Fruit fly (Drosophila melanogaster) whole organism, embryonic: Measurements from ENCODE around the gene CG7164.
A peak's percentile ranks its signal among the peaks of the same experiment; 100 is the strongest.

Source experiments
- Blimp-1 ChIP-seq: fragments of 200-800 bp; sonication (Bioruptor generic); optimal IDR thresholded peaks from 3 replicates; lab custom pipeline; 2018; ENCODE audit warnings: missing biosample characterization, missing genetic modification characterization, mild to moderate bottlenecking, moderate library complexity, missing genetic modification reagents
- C15 ChIP-seq: fragments of 200-800 bp; sonication (Bioruptor generic); IDR thresholded peaks from 3 replicates; pipeline ENCODE4 v1.3.6; 2022; ENCODE audit warnings: missing biosample characterization, missing genetic modification characterization
- CG10654 ChIP-seq: fragments of 200-800 bp; sonication (Bioruptor generic); optimal IDR thresholded peaks from 2 replicates; lab custom pipeline; 2016; ENCODE audit warnings: missing biosample characterization, missing genetic modification characterization
- CG11093 ChIP-seq: fragments of 200-800 bp; sonication (Bioruptor generic); IDR thresholded peaks from 3 replicates; pipeline ENCODE4 v1.3.6; 2022; ENCODE audit warnings: missing biosample characterization, missing genetic modification characterization
- CG11504 ChIP-seq: fragments of 200-800 bp; sonication (Bioruptor generic); optimal IDR thresholded peaks from 3 replicates; lab custom pipeline; 2019; ENCODE audit warnings: missing biosample characterization, mild to moderate bottlenecking, missing genetic modification characterization, moderate library complexity
- CG13296 ChIP-seq: fragments of 200-800 bp; sonication (Bioruptor generic); optimal IDR thresholded peaks from 3 replicates; lab custom pipeline; 2018; ENCODE audit warnings: missing biosample characterization, mild to moderate bottlenecking, missing genetic modification characterization
- CG1602 ChIP-seq: fragments of 200-800 bp; sonication (Bioruptor generic); optimal IDR thresholded peaks from 3 replicates; lab custom pipeline; 2016; ENCODE audit warnings: missing biosample characterization, missing genetic modification characterization
- CG17385 ChIP-seq: fragments of 200-800 bp; sonication (Bioruptor generic); optimal IDR thresholded peaks from 3 replicates; lab custom pipeline; 2018; ENCODE audit warnings: missing biosample characterization, mild to moderate bottlenecking, missing genetic modification characterization
- CG17802 ChIP-seq: fragments of 200-800 bp; sonication (Bioruptor generic); optimal IDR thresholded peaks from 2 replicates; lab custom pipeline; 2018; ENCODE audit warnings: missing biosample characterization, mild to moderate bottlenecking, missing genetic modification characterization, moderate library complexity
- CG18476 ChIP-seq: fragments of 200-800 bp; sonication (Bioruptor generic); optimal IDR thresholded peaks from 2 replicates; lab custom pipeline; 2016; ENCODE audit warnings: missing biosample characterization, mild to moderate bottlenecking, missing genetic modification characterization
- CG30431 ChIP-seq: fragments of 200-800 bp; sonication (Bioruptor generic); optimal IDR thresholded peaks from 2 replicates; lab custom pipeline; 2017; ENCODE audit warnings: missing biosample characterization, missing genetic modification characterization
- CG32767 ChIP-seq: fragments of 200-800 bp; sonication (Bioruptor generic); IDR thresholded peaks from 2 replicates; pipeline ENCODE4 v1.3.6; 2022; ENCODE audit warnings: missing biosample characterization, missing genetic modification characterization
- CG33557 ChIP-seq: fragments of 200-800 bp; sonication (Bioruptor generic); optimal IDR thresholded peaks from 2 replicates; lab custom pipeline; 2019; ENCODE audit warnings: missing biosample characterization, mild to moderate bottlenecking, missing genetic modification characterization, moderate library complexity
- CG34376 ChIP-seq: fragments of 200-800 bp; sonication (Bioruptor generic); optimal IDR thresholded peaks from 2 replicates; lab custom pipeline; 2018; ENCODE audit warnings: missing biosample characterization, mild to moderate bottlenecking, missing genetic modification characterization
- CG4424 ChIP-seq: fragments of 200-800 bp; sonication (Bioruptor generic); optimal IDR thresholded peaks from 3 replicates; lab custom pipeline; 2016; ENCODE audit warnings: missing biosample characterization, missing genetic modification characterization
- CG4730 ChIP-seq: fragments of 200-800 bp; sonication (Bioruptor generic); IDR thresholded peaks from 2 replicates; pipeline ENCODE4 v1.3.6; 2022; ENCODE audit warnings: missing biosample characterization, missing genetic modification characterization
- CG5180 ChIP-seq: fragments of 200-800 bp; sonication (Bioruptor generic); optimal IDR thresholded peaks from 3 replicates; lab custom pipeline; 2017; ENCODE audit warnings: missing biosample characterization, missing genetic modification characterization, mild to moderate bottlenecking, moderate library complexity, missing genetic modification reagents
- CG6654 ChIP-seq: fragments of 200-800 bp; sonication (Bioruptor generic); optimal IDR thresholded peaks from 2 replicates; lab custom pipeline; 2017; ENCODE audit warnings: missing biosample characterization, mild to moderate bottlenecking, missing genetic modification characterization
- CG9932 ChIP-seq: fragments of 200-800 bp; sonication (Bioruptor generic); IDR thresholded peaks from 2 replicates; pipeline ENCODE4 v1.3.6; 2022; ENCODE audit warnings: missing biosample characterization, missing genetic modification characterization
- Camta ChIP-seq: fragments of 200-800 bp; sonication (Bioruptor generic); optimal IDR thresholded peaks from 2 replicates; lab custom pipeline; 2016; ENCODE audit warnings: missing biosample characterization, missing genetic modification characterization
- Dip3 ChIP-seq: fragments of 200-800 bp; sonication (Bioruptor generic); optimal IDR thresholded peaks from 3 replicates; lab custom pipeline; 2016; ENCODE audit warnings: missing biosample characterization, missing genetic modification characterization
- Gsc ChIP-seq: fragments of 200-800 bp; sonication (Bioruptor generic); IDR thresholded peaks from 2 replicates; pipeline ENCODE4 v1.3.6; 2022; ENCODE audit warnings: missing biosample characterization, missing genetic modification characterization
- Lpt ChIP-seq: fragments of >200 bp; optimal IDR thresholded peaks from 2 replicates; lab custom pipeline; 2018; ENCODE audit warnings: missing biosample characterization, missing genetic modification characterization
- Sry-β ChIP-seq: fragments of 200-800 bp; sonication (Bioruptor generic); optimal IDR thresholded peaks from 2 replicates; lab custom pipeline; 2018; ENCODE audit warnings: missing biosample characterization, mild to moderate bottlenecking, missing genetic modification characterization, moderate library complexity
- TFAM ChIP-seq: fragments of 200-800 bp; sonication (Bioruptor generic); optimal IDR thresholded peaks from 2 replicates; lab custom pipeline; 2017; ENCODE audit warnings: missing biosample characterization, missing genetic modification characterization, inconsistent platforms
- ara ChIP-seq: fragments of 200-800 bp; sonication (Bioruptor generic); IDR thresholded peaks from 2 replicates; pipeline ENCODE4 v1.3.6; 2022; ENCODE audit warnings: missing biosample characterization, missing genetic modification characterization
- ase ChIP-seq: fragments of 200-800 bp; sonication (Bioruptor generic); IDR thresholded peaks from 3 replicates; pipeline ENCODE4 v1.3.6; 2022; ENCODE audit warnings: missing biosample characterization, missing genetic modification characterization
- ash1 ChIP-seq: fragments of 200-800 bp; sonication (Bioruptor generic); optimal IDR thresholded peaks from 2 replicates; lab custom pipeline; 2018; ENCODE audit warnings: missing biosample characterization, mild to moderate bottlenecking, missing genetic modification characterization
- dmrt11E ChIP-seq: fragments of 200-800 bp; sonication (Bioruptor generic); optimal IDR thresholded peaks from 3 replicates; lab custom pipeline; 2018; ENCODE audit warnings: missing biosample characterization, mild to moderate bottlenecking, missing genetic modification characterization, moderate library complexity
- emc ChIP-seq: fragments of 200-800 bp; sonication (Bioruptor generic); optimal IDR thresholded peaks from 2 replicates; lab custom pipeline; 2016; ENCODE audit warnings: missing biosample characterization, missing genetic modification characterization
- ems ChIP-seq: fragments of 200-800 bp; sonication (Bioruptor generic); optimal IDR thresholded peaks from 3 replicates; lab custom pipeline; 2016; ENCODE audit warnings: missing biosample characterization, missing genetic modification characterization
- en ChIP-seq: fragments of 200-800 bp; sonication (Bioruptor generic); optimal IDR thresholded peaks from 2 replicates; lab custom pipeline; 2016; ENCODE audit warnings: missing biosample characterization, missing genetic modification characterization
- eve ChIP-seq, 2 experiments: fragments of >200 bp; optimal IDR thresholded peaks; 2 replicates each; lab custom pipeline; 2017; ENCODE audit warnings: missing biosample characterization in 2 of 2, missing genetic modification characterization in 2 of 2
- exex ChIP-seq: fragments of 200-800 bp; sonication (Bioruptor generic); optimal IDR thresholded peaks from 4 replicates; lab custom pipeline; 2018; ENCODE audit warnings: missing biosample characterization, mild to moderate bottlenecking, missing genetic modification characterization, moderate library complexity
- gsb ChIP-seq: fragments of 200-800 bp; sonication (Bioruptor generic); IDR thresholded peaks from 2 replicates; pipeline ENCODE4 v1.3.6; 2022; ENCODE audit warnings: missing biosample characterization, missing genetic modification characterization
- h ChIP-seq: fragments of >200 bp; optimal IDR thresholded peaks from 2 replicates; lab custom pipeline; 2017
- hkb ChIP-seq, 2 experiments: fragments of 200-800 bp in 1 of 2; fragments of >200 bp in 1 of 2; sonication (Bioruptor generic) in 1 of 2; IDR thresholded peaks in 1 of 2; optimal IDR thresholded peaks in 1 of 2; 2 replicates each; pipeline versions ENCODE4 v1.3.6 to Lab custom; 2017 to 2022; ENCODE audit warnings: missing biosample characterization in 1 of 2, missing genetic modification characterization in 1 of 2
- hth ChIP-seq: fragments of >200 bp; optimal IDR thresholded peaks from 2 replicates; lab custom pipeline; 2017; ENCODE audit warnings: inconsistent platforms
- kah ChIP-seq: fragments of 200-800 bp; sonication (Bioruptor generic); optimal IDR thresholded peaks from 2 replicates; lab custom pipeline; 2018; ENCODE audit warnings: missing biosample characterization, mild to moderate bottlenecking, missing genetic modification characterization
- ken ChIP-seq: fragments of 200-800 bp; sonication (Bioruptor generic); IDR thresholded peaks from 3 replicates; pipeline ENCODE4 v1.3.6; 2022; ENCODE audit warnings: missing biosample characterization, missing genetic modification characterization
- nom ChIP-seq: fragments of 200-800 bp; sonication (Bioruptor generic); optimal IDR thresholded peaks from 2 replicates; lab custom pipeline; 2017; ENCODE audit warnings: missing biosample characterization, missing genetic modification characterization, mild to moderate bottlenecking, moderate library complexity, missing genetic modification reagents
- odd ChIP-seq: fragments of 200-800 bp; sonication (Bioruptor generic); optimal IDR thresholded peaks from 2 replicates; lab custom pipeline; 2017; ENCODE audit warnings: missing biosample characterization, mild to moderate bottlenecking, missing genetic modification characterization
- org-1 ChIP-seq: fragments of 200-800 bp; sonication (Bioruptor generic); optimal IDR thresholded peaks from 2 replicates; lab custom pipeline; 2017; ENCODE audit warnings: missing biosample characterization, missing genetic modification characterization
- otp ChIP-seq: fragments of 200-800 bp; sonication (Bioruptor generic); IDR thresholded peaks from 3 replicates; pipeline ENCODE4, ENCODE4 v1.3.6; 2022; ENCODE audit warnings: missing biosample characterization, missing genetic modification characterization
- pb ChIP-seq: fragments of 200-800 bp; sonication (Bioruptor generic); optimal IDR thresholded peaks from 3 replicates; lab custom pipeline; 2016; ENCODE audit warnings: missing biosample characterization, missing genetic modification characterization
- run ChIP-seq: fragments of 200-800 bp; sonication (Bioruptor generic); optimal IDR thresholded peaks from 3 replicates; lab custom pipeline; 2018; ENCODE audit warnings: missing biosample characterization, mild to moderate bottlenecking, missing genetic modification characterization
- sens-2 ChIP-seq: fragments of 200-800 bp; sonication (Bioruptor generic); IDR thresholded peaks from 2 replicates; pipeline ENCODE4 v1.3.6; 2022; ENCODE audit warnings: missing biosample characterization, missing genetic modification characterization
- slou ChIP-seq: fragments of 200-800 bp; sonication (Bioruptor generic); optimal IDR thresholded peaks from 3 replicates; lab custom pipeline; 2016; ENCODE audit warnings: missing biosample characterization, missing genetic modification characterization
- tup ChIP-seq: fragments of 200-800 bp; sonication (Bioruptor generic); optimal IDR thresholded peaks from 2 replicates; lab custom pipeline; 2016; ENCODE audit warnings: missing biosample characterization, mild to moderate bottlenecking, missing genetic modification characterization, moderate library complexity
- zen ChIP-seq: fragments of 200-800 bp; sonication (Bioruptor generic); optimal IDR thresholded peaks from 3 replicates; lab custom pipeline; 2018; ENCODE audit warnings: missing biosample characterization, mild to moderate bottlenecking, missing genetic modification characterization, moderate library complexity

Gene CG7164

DNA sequence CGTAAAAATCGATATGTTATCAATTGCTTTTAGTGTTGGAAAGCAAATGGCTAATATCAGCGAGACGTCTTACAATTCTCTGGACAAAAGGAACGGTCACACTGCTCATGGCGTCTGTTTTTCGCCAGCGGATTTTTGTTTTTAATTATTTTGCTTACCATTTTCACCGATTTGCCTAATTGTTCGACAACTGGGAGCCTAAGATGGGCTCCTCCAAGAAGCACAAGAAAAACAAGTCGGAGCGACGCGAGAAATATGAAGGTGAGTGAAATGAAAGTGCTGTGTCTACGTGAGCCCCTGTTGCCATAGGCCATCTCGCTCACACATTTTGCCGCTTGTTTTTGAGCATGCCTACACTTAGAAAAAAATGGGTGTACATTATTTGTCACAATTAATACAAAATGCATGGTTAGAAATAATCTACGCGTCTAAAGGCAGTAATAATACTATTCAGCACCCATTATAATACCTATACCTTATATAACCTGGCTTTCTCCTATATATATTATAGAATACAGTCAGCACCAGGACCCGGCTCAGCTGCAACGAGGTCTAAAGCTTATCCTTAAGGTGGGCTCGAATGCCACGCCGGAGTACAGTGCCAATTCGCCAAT, 1.6 kb downstream of the CG7164 start, which contains the start of gene Brd7-9 (continued):
- TF ChIP-seq run (tag; lab: Kevin White, UChicago) (peak; percentile 5), CG33557 (no peak), exex (tag; lab: Kevin White, UChicago) (no peak), CG1602 (GFP tag; lab: Kevin White, UChicago) (peak; percentile 35), CG30431 (GFP tag; lab: Kevin White, UChicago) (peak; percentile 20), CG9932 (GFP tag; lab: Robert Waterston, UW) (peak; percentile 73), Blimp-1 (peak; percentile 71), CG11093 (peak; percentile 59; the same call in 1 of the 3 replicates), CG32767 (GFP tag; lab: Robert Waterston, UW) (peak; percentile 76), CG17385 (peak; percentile 66), h (lab: Kevin White, UChicago) (no peak), CG17802 (tag; lab: Kevin White, UChicago) (no peak), otp (peak; percentile 77), hkb (optimal IDR thresholded peaks at IDR 0.05; lab: Kevin White, UChicago) (no peak), hkb (GFP tag; IDR thresholded peaks at IDR 0.05; lab: Robert Waterston, UW) (peak; percentile 91), slou (GFP tag; lab: Kevin White, UChicago) (peak; percentile 63), dmrt11E (peak; percentile 52), pb (peak; percentile 39), CG18476 (GFP tag; lab: Kevin White, UChicago) (peak; percentile 57), CG6654 (GFP tag; lab: Kevin White, UChicago) (peak; percentile 18), zen (tag; lab: Kevin White, UChicago) (peak; percentile 38), C15 (GFP tag; lab: Robert Waterston, UW) (peak; percentile 63; the same call in 1 of the 3 replicates)

DNA sequence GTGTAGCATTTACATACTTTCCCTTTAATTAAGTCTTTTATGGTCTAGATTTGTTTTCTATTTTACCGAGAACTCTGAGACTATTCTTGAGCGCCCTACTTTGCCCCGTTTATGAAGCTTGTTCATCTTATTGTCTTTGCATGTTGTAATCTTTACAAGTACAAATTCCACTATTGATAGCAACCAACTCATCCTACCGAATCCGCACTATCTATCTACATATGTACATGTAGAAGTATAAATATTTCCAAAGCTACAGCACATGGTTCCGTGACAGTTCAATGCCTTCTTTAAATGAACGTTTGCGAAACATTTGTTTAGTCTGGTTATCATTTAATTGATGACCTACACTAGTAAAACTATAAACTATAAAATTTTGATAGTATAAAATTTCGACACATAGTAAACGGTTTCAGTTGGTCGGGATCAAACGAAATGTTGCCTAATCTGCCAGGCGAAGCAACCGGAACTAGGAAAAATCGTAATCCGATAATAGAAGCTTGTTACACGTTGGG, 7.7 kb downstream of the CG7164 start:
- no peak for TF ChIP-seq emc (GFP tag; lab: Kevin White, UChicago)
- no peak for TF ChIP-seq ara
- no peak for TF ChIP-seq ken
- TF ChIP-seq ash1 (GFP tag; lab: Kevin White, UChicago): no peak
- peak; percentile 31 for TF ChIP-seq exex (tag; lab: Kevin White, UChicago)
- no peak for TF ChIP-seq tup (GFP tag; lab: Kevin White, UChicago)
- no peak for TF ChIP-seq eve (GFP tag; optimal IDR thresholded peaks at IDR 0.05; lab: Kevin White, UChicago)
- no peak for TF ChIP-seq Lpt (GFP tag; lab: Kevin White, UChicago)
- TF ChIP-seq nom (GFP tag; lab: Kevin White, UChicago): peak; percentile 55
- TF ChIP-seq en: no peak
- no peak for TF ChIP-seq Gsc
- no peak for TF ChIP-seq Camta
- peak; percentile 27 for TF ChIP-seq CG13296 (GFP tag; lab: Kevin White, UChicago)
- peak; percentile 6 for TF ChIP-seq CG5180 (GFP tag; lab: Kevin White, UChicago)
- TF ChIP-seq CG18476 (GFP tag; lab: Kevin White, UChicago): no peak
- TF ChIP-seq Dip3 (GFP tag; lab: Kevin White, UChicago): no peak
- TF ChIP-seq CG10654 (GFP tag; lab: Kevin White, UChicago): no peak
- peak; percentile 9 for TF ChIP-seq kah (GFP tag; lab: Kevin White, UChicago)
- no peak for TF ChIP-seq odd (GFP tag; lab: Kevin White, UChicago)
- peak; percentile 84 for TF ChIP-seq CG34376 (GFP tag; lab: Kevin White, UChicago)
- no peak for TF ChIP-seq Sry-β (GFP tag; lab: Kevin White, UChicago)
- no peak for TF ChIP-seq CG11504
- no peak for TF ChIP-seq hth (lab: Kevin White, UChicago)
- no peak for TF ChIP-seq ems (GFP tag; lab: Kevin White, UChicago)
- no peak for TF ChIP-seq CG4424
- no peak for TF ChIP-seq gsb (GFP tag; lab: Robert Waterston, UW)
- TF ChIP-seq ase: no peak
- no peak for TF ChIP-seq CG4730 (GFP tag; lab: Robert Waterston, UW)
- TF ChIP-seq org-1: no peak
- TF ChIP-seq TFAM (GFP tag; lab: Kevin White, UChicago): no peak
- no peak for TF ChIP-seq sens-2 (GFP tag; lab: Robert Waterston, UW)
